Fruit fly (Drosophila melanogaster): ENCODE results near the gene lic.

lic gene

DNA sequence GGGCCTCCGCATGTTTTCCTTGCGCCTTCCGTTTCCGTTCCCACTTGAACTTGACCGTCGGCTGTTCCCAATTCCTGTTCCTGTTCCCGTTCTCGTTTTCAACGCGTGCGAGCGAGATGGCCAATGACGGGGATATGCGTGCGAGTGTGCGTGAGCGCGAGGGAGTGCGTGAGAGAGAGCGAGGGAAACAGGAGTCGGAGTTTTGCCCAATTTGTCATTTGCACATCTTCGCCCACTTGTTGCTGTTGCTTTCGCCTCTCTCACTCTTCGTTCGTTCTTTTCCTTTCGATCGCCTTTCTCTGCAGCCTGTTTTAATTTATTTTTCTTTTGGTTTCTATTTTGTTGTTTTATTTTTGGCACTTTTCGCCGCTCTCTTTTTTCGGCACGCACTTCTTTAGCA, 20.9 kb downstream of the lic start (continued):
- TF ChIP-seq Trl (optimal IDR thresholded peaks at IDR 0.05) = peak; percentile 56 to 68
- no peak for TF ChIP-seq Trl (GFP tag; optimal IDR thresholded peaks at IDR 0.05)
- no peak for TF ChIP-seq ems (GFP tag; optimal IDR thresholded peaks at IDR 0.05)
- no peak for TF ChIP-seq CG18599 (GFP tag; optimal IDR thresholded peaks at IDR 0.05)
- 0 out of 2 replicates have a peak, but pooled peaks have one; percentile 5 for TF ChIP-seq CG32532 (GFP tag; IDR thresholded peaks at IDR 0.05)
- TF ChIP-seq caup (GFP tag; optimal IDR thresholded peaks at IDR 0.05; ENCODE audit: severe bottlenecking) = no peak
- no peak for TF ChIP-seq CG13624 (GFP tag; optimal IDR thresholded peaks at IDR 0.05)
- no peak for TF ChIP-seq CG7556 (GFP tag; optimal IDR thresholded peaks at IDR 0.05)
- no peak for TF ChIP-seq CG10366 (GFP tag; IDR thresholded peaks at IDR 0.05)
- peak; percentile 59 for TF ChIP-seq cg (GFP tag; optimal IDR thresholded peaks at IDR 0.05)
- TF ChIP-seq Sox100B (GFP tag; optimal IDR thresholded peaks at IDR 0.05) = no peak
- TF ChIP-seq CG1024 (GFP tag; IDR thresholded peaks at IDR 0.05) = no peak
- TF ChIP-seq gsb (GFP tag; IDR thresholded peaks at IDR 0.05) = no peak
- TF ChIP-seq CG14667 (GFP tag; IDR thresholded peaks at IDR 0.05) = no peak
- no peak for TF ChIP-seq zen2 (GFP tag; IDR thresholded peaks at IDR 0.05; ENCODE audit: partially characterized antibody)
- no peak for TF ChIP-seq CG8478 (optimal IDR thresholded peaks at IDR 0.05)
- TF ChIP-seq CG5953 (GFP tag; IDR thresholded peaks at IDR 0.05) = no peak
- TF ChIP-seq CG13894 (tag; optimal IDR thresholded peaks at IDR 0.05) = no peak
- no peak for TF ChIP-seq CG1792 (GFP tag; optimal IDR thresholded peaks at IDR 0.05)
- peak; percentile 76 for TF ChIP-seq nom (GFP tag; optimal IDR thresholded peaks at IDR 0.05)
- TF ChIP-seq ewg (GFP tag; optimal IDR thresholded peaks at IDR 0.05) = no peak
- TF ChIP-seq lilli (GFP tag; optimal IDR thresholded peaks at IDR 0.05) = no peak
- no peak for TF ChIP-seq CG14860 (GFP tag; IDR thresholded peaks at IDR 0.05; ENCODE audit: partially characterized antibody)
- no peak for TF ChIP-seq al (GFP tag; IDR thresholded peaks at IDR 0.05)
- TF ChIP-seq Gsc (GFP tag; IDR thresholded peaks at IDR 0.05) = no peak
- no peak for TF ChIP-seq Fer3 (tag; optimal IDR thresholded peaks at IDR 0.05)
- peak; percentile 96 for TF ChIP-seq kah (GFP tag; optimal IDR thresholded peaks at IDR 0.05)
- TF ChIP-seq scrt (GFP tag; optimal IDR thresholded peaks at IDR 0.05) = peak; percentile 61
- no peak for TF ChIP-seq Mrtf (GFP tag; IDR thresholded peaks at IDR 0.05)
- no peak for TF ChIP-seq Adf1 (GFP tag; IDR thresholded peaks at IDR 0.05)
- TF ChIP-seq Opbp (GFP tag; IDR thresholded peaks at IDR 0.05; ENCODE audit: partially characterized antibody) = no peak
- TF ChIP-seq CG1832 (GFP tag; optimal IDR thresholded peaks at IDR 0.05) = peak; percentile 81
- TF ChIP-seq CG8765 (GFP tag; IDR thresholded peaks at IDR 0.05) = no peak
- TF ChIP-seq CG6791 (GFP tag; IDR thresholded peaks at IDR 0.05; ENCODE audit: partially characterized antibody) = no peak
- no peak for TF ChIP-seq CG8281 (tag; optimal IDR thresholded peaks at IDR 0.05)
- peak; percentile 17 for TF ChIP-seq kni (GFP tag; optimal IDR thresholded peaks at IDR 0.05)
- TF ChIP-seq CG11560 (tag; IDR thresholded peaks at IDR 0.05) = no peak
- TF ChIP-seq D19A (tag; optimal IDR thresholded peaks at IDR 0.05) = no peak
- no peak for TF ChIP-seq CG6654 (GFP tag; optimal IDR thresholded peaks at IDR 0.05)
- TF ChIP-seq CG9727 (GFP tag; optimal IDR thresholded peaks at IDR 0.05) = no peak
- no peak for TF ChIP-seq Ets97D (GFP tag; optimal IDR thresholded peaks at IDR 0.05)
- TF ChIP-seq CG4707 (GFP tag; optimal IDR thresholded peaks at IDR 0.05) = no peak
- no peak for TF ChIP-seq Hmx (GFP tag; optimal IDR thresholded peaks at IDR 0.05)
- TF ChIP-seq aop (GFP tag; IDR thresholded peaks at IDR 0.05) = peak; percentile 64
- TF ChIP-seq ham (GFP tag; IDR thresholded peaks at IDR 0.05) = no peak
- no peak for TF ChIP-seq pum (GFP tag; optimal IDR thresholded peaks at IDR 0.05)
- TF ChIP-seq dimm (GFP tag; IDR thresholded peaks at IDR 0.05) = no peak
- TF ChIP-seq Lhr (GFP tag; optimal IDR thresholded peaks at IDR 0.05) = no peak
- TF ChIP-seq CG3281 (GFP tag; optimal IDR thresholded peaks at IDR 0.05) = no peak
- TF ChIP-seq en (GFP tag; optimal IDR thresholded peaks at IDR 0.05) = no peak

All from whole organism, embryonic.